Worm (Caenorhabditis elegans): ENCODE results near the gene lag-1.

lag-1 gene

ce11 chrIV:6093477-6094314, 1.5 kb upstream of the lag-1 start, which contains the start of gene cpi-1:
Gene cpi-1, minus strand, starts transcription at chrIV:6093680.
- no peak for TF ChIP-seq ham-2 (GFP tag; optimal IDR thresholded peaks at IDR 0.05)
- no peak for TF ChIP-seq zip-8 (tag; optimal IDR thresholded peaks at IDR 0.05)
- no peak for TF ChIP-seq ceh-83 (GFP tag; optimal IDR thresholded peaks at IDR 0.05)
- no peak for TF ChIP-seq pha-4 (tag; optimal IDR thresholded peaks at IDR 0.05)
- no peak for TF ChIP-seq unc-62 (GFP tag; optimal IDR thresholded peaks at IDR 0.05)

ce11 chrIV:6094315-6094606, 946 bp upstream of the lag-1 start:
- TF ChIP-seq unc-62 (GFP tag; optimal IDR thresholded peaks at IDR 0.05): no peak
- TF ChIP-seq ceh-83 (GFP tag; optimal IDR thresholded peaks at IDR 0.05): no peak
- no peak for TF ChIP-seq tbx-8 (GFP tag; optimal IDR thresholded peaks at IDR 0.05)
- TF ChIP-seq elt-3 (tag; optimal IDR thresholded peaks at IDR 0.05): no peak
- no peak for TF ChIP-seq nhr-12 (tag; optimal IDR thresholded peaks at IDR 0.05)
- no peak for TF ChIP-seq elt-1 (tag; optimal IDR thresholded peaks at IDR 0.05; ENCODE audit: borderline replicate concordance, insufficient read depth)
- no peak for TF ChIP-seq pha-4 (tag; optimal IDR thresholded peaks at IDR 0.05)
- no peak for TF ChIP-seq ceh-39 (tag; optimal IDR thresholded peaks at IDR 0.05)
- TF ChIP-seq ceh-43 (GFP tag; optimal IDR thresholded peaks at IDR 0.05): no peak
- TF ChIP-seq nhr-237 (tag; optimal IDR thresholded peaks at IDR 0.05): no peak

ce11 chrIV:6097040-6097928, 2.1 kb downstream of the lag-1 start:
- TF ChIP-seq sptf-1 (tag; optimal IDR thresholded peaks at IDR 0.05) (peak; percentile 73), nhr-12 (tag; optimal IDR thresholded peaks at IDR 0.05) (no peak), ztf-11 (tag; optimal IDR thresholded peaks at IDR 0.05) (no peak), ham-2 (GFP tag; optimal IDR thresholded peaks at IDR 0.05) (no peak), ceh-39 (tag; optimal IDR thresholded peaks at IDR 0.05) (no peak), lin-32 (GFP tag; optimal IDR thresholded peaks at IDR 0.05) (no peak), snpc-4 (tag; optimal IDR thresholded peaks at IDR 0.05) (no peak), sem-2 (GFP tag; optimal IDR thresholded peaks at IDR 0.05) (peak; percentile 5), mls-2 (tag; optimal IDR thresholded peaks at IDR 0.05) (peak; percentile 52), unc-62 (GFP tag; optimal IDR thresholded peaks at IDR 0.05) (peak; percentile 91), ces-1 (GFP tag; optimal IDR thresholded peaks at IDR 0.05) (peak; percentile 42), mep-1 (tag; optimal IDR thresholded peaks at IDR 0.05) (peak; percentile 56), tbx-8 (GFP tag; optimal IDR thresholded peaks at IDR 0.05) (peak; percentile 69), zip-8 (tag; optimal IDR thresholded peaks at IDR 0.05) (no peak), blmp-1 (tag; optimal IDR thresholded peaks at IDR 0.05) (peak; percentile 37), M03D4.4 (tag; optimal IDR thresholded peaks at IDR 0.05) (peak; percentile 66), drap-1 (GFP tag; optimal IDR thresholded peaks at IDR 0.05) (peak; percentile 59), unc-120 (tag; optimal IDR thresholded peaks at IDR 0.05; ENCODE audit: poor library complexity, severe bottlenecking) (peak; percentile 77), lin-13 (tag; optimal IDR thresholded peaks at IDR 0.05) (no peak), elt-1 (tag; optimal IDR thresholded peaks at IDR 0.05; ENCODE audit: borderline replicate concordance, insufficient read depth) (peak; percentile 9), bed-3 (GFP tag; optimal IDR thresholded peaks at IDR 0.05) (no peak), mab-5 (tag; optimal IDR thresholded peaks at IDR 0.05) (no peak), cnd-1 (tag; optimal IDR thresholded peaks at IDR 0.05) (peak; percentile 40), ceh-83 (GFP tag; optimal IDR thresholded peaks at IDR 0.05) (no peak), nhr-76 (tag; optimal IDR thresholded peaks at IDR 0.05) (no peak), ceh-43 (GFP tag; optimal IDR thresholded peaks at IDR 0.05) (no peak), nhr-237 (tag; optimal IDR thresholded peaks at IDR 0.05) (peak; percentile 19), lsy-2 (tag; optimal IDR thresholded peaks at IDR 0.05) (no peak), unc-39 (tag; optimal IDR thresholded peaks at IDR 0.05) (no peak), hlh-1 (tag; optimal IDR thresholded peaks at IDR 0.05) (peak; percentile 57), nhr-2 (tag; optimal IDR thresholded peaks at IDR 0.05) (peak; percentile 69), elt-3 (tag; optimal IDR thresholded peaks at IDR 0.05) (no peak), flh-1 (GFP tag; optimal IDR thresholded peaks at IDR 0.05) (no peak), nhr-28 (tag; optimal IDR thresholded peaks at IDR 0.05) (no peak), pha-4 (tag; optimal IDR thresholded peaks at IDR 0.05) (no peak)
